Fruit fly (Drosophila melanogaster) whole organism, pupa: ENCODE measurements around the gene Adi1.

Experiments used
- CG10348 ChIP-seq: fragments of 200-800 bp; sonication (Bioruptor generic); IDR thresholded peaks from 2 replicates; pipeline ENCODE4 v1.3.6; 2022; ENCODE audit warnings: missing biosample characterization, missing genetic modification characterization
- CG13204 ChIP-seq: fragments of 200-800 bp; sonication (Bioruptor generic); optimal IDR thresholded peaks from 2 replicates; lab custom pipeline; 2018; ENCODE audit warnings: missing biosample characterization, mild to moderate bottlenecking, missing genetic modification characterization, moderate library complexity
- CG4496 ChIP-seq: fragments of 200-800 bp; sonication (Bioruptor generic); IDR thresholded peaks from 3 replicates; pipeline ENCODE4 v1.3.6; 2022; ENCODE audit warnings: missing biosample characterization, missing genetic modification characterization
- D1 ChIP-seq: fragments of 200-800 bp; sonication (Bioruptor generic); optimal IDR thresholded peaks from 2 replicates; lab custom pipeline; 2018; ENCODE audit warnings: missing biosample characterization, mild to moderate bottlenecking, missing genetic modification characterization, moderate library complexity
- EcR ChIP-seq: fragments of 200-800 bp; sonication (Bioruptor generic); optimal IDR thresholded peaks from 3 replicates; lab custom pipeline; 2019; ENCODE audit warnings: missing biosample characterization, missing genetic modification characterization, mild to moderate bottlenecking, moderate library complexity, missing genetic modification reagents
- Ets98B ChIP-seq: fragments of 200-800 bp; sonication (Bioruptor generic); IDR thresholded peaks from 2 replicates; pipeline ENCODE4 v1.3.6; 2022; ENCODE audit warnings: missing biosample characterization, missing genetic modification characterization
- fd96Ca ChIP-seq: fragments of 200-800 bp; sonication (Bioruptor generic); IDR thresholded peaks from 3 replicates; pipeline ENCODE4 v1.3.6; 2022; ENCODE audit warnings: missing biosample characterization, missing genetic modification characterization
- gl ChIP-seq: fragments of 200-800 bp; sonication (Bioruptor generic); optimal IDR thresholded peaks from 2 replicates; lab custom pipeline; 2018; ENCODE audit warnings: missing biosample characterization, mild to moderate bottlenecking, missing genetic modification characterization

dm6 chr3L:10709132-10709531, 46.0 kb downstream of the Adi1 start:
- TF ChIP-seq gl (tag; lab: Kevin White, UChicago) (no peak), CG4496 (no peak; the same call in 1 of the 3 replicates), CG13204 (no peak), CG10348 (GFP tag; lab: Robert Waterston, UW) (peak; percentile 7; the same call in 1 of the 2 replicates), fd96Ca (0 out of 3 replicates have a peak, but pooled peaks have one; percentile 52), D1 (tag; lab: Kevin White, UChicago) (no peak), Ets98B (GFP tag; lab: Robert Waterston, UW) (peak; percentile 58), EcR (no peak)
